Worm (Caenorhabditis elegans): ENCODE data around the gene bath-2.

- TF ChIP-seq B0261.1 (tag; optimal IDR thresholded peaks at IDR 0.05) (no peak), hmg-20 (GFP tag; IDR thresholded peaks at IDR 0.05) (no peak), pha-4 (tag; optimal IDR thresholded peaks at IDR 0.05) (no peak), F57C9.4 (tag; optimal IDR thresholded peaks at IDR 0.05) (no peak), egl-18 (GFP tag; IDR thresholded peaks at IDR 0.05) (no peak), gei-17 (GFP tag; optimal IDR thresholded peaks at IDR 0.05) (no peak), unc-62 (GFP tag; optimal IDR thresholded peaks at IDR 0.05) (no peak), nfya-1 (tag; optimal IDR thresholded peaks at IDR 0.05; ENCODE audit: borderline replicate concordance, insufficient read depth) (no peak), snpc-1.1 (tag; optimal IDR thresholded peaks at IDR 0.05; ENCODE audit: insufficient read depth) (no peak), mes-4 (tag; optimal IDR thresholded peaks at IDR 0.05) (no peak), F23B12.7 (tag; optimal IDR thresholded peaks at IDR 0.05; ENCODE audit: insufficient read depth) (no peak)
Measured at ce11 chrII:1895762-1896161, 26.8 kb downstream of the bath-2 start, which contains the start of gene math-25.

Measured in whole organism, young adult.